Worm (Caenorhabditis elegans): Measurements from ENCODE around the gene fbxa-43.

Gene fbxa-43

DNA sequence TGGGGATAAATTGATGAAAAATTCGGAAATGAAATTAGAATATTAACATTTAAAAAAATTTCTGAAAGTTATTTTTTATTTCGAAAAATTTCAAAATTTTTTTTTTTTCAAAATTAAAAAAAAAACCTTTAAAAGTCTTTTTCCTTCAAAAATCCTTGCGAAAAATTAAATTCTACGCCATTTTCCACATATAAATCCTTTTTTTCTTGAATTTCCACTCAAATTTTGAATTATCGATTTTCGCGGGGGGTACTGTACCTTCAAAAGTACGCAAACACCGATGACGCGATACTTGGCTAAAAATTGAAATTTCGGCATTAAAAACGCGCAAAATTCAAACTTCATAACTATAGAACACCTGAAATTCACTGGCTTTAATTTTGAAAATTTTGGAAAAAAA, 48.2 kb downstream of the fbxa-43 start:
- TF ChIP-seq mdl-1 (tag; optimal IDR thresholded peaks at IDR 0.05) (no peak), R02D3.7 (tag; optimal IDR thresholded peaks at IDR 0.05) (no peak), egl-27 (tag; optimal IDR thresholded peaks at IDR 0.05) (no peak), nhr-129 (tag; optimal IDR thresholded peaks at IDR 0.05) (no peak), nhr-77 (tag; optimal IDR thresholded peaks at IDR 0.05) (no peak), peb-1 (tag; optimal IDR thresholded peaks at IDR 0.05) (no peak), unc-62 (GFP tag; optimal IDR thresholded peaks at IDR 0.05) (no peak), nhr-237 (tag; optimal IDR thresholded peaks at IDR 0.05) (no peak), nhr-21 (tag; optimal IDR thresholded peaks at IDR 0.05) (no peak), lin-39 (tag; optimal IDR thresholded peaks at IDR 0.05) (no peak), nhr-23 (tag; optimal IDR thresholded peaks at IDR 0.05) (no peak), ceh-16 (tag; optimal IDR thresholded peaks at IDR 0.05) (no peak)

ce11 chrIII:2207864-2208263, 50.9 kb downstream of the fbxa-43 start, which contains the start of gene C39B5.5:
Gene C39B5.5 (plus strand): TSS chrIII:2208164.
- TF ChIP-seq zag-1 (tag; optimal IDR thresholded peaks at IDR 0.05) (no peak), ama-1 (optimal IDR thresholded peaks at IDR 0.05) (no peak), ZK546.5 (tag; optimal IDR thresholded peaks at IDR 0.05) (no peak), sma-9 (GFP tag; optimal IDR thresholded peaks at IDR 0.05) (no peak), sma-9 (tag; optimal IDR thresholded peaks at IDR 0.05) (no peak), blmp-1 (tag; optimal IDR thresholded peaks at IDR 0.05; ENCODE audit: insufficient read depth) (no peak), aly-2 (tag; optimal IDR thresholded peaks at IDR 0.05) (no peak), mdl-1 (tag; optimal IDR thresholded peaks at IDR 0.05) (no peak), nhr-129 (tag; optimal IDR thresholded peaks at IDR 0.05) (no peak), peb-1 (tag; optimal IDR thresholded peaks at IDR 0.05) (no peak), nhr-12 (tag; optimal IDR thresholded peaks at IDR 0.05) (no peak), nhr-11 (tag; optimal IDR thresholded peaks at IDR 0.05) (no peak), ztf-4 (tag; optimal IDR thresholded peaks at IDR 0.05) (no peak), elt-1 (tag; optimal IDR thresholded peaks at IDR 0.05) (no peak), gmeb-1 (tag; optimal IDR thresholded peaks at IDR 0.05) (no peak), unc-55 (GFP tag; optimal IDR thresholded peaks at IDR 0.05) (no peak)
